Fruit fly (Drosophila melanogaster) Kc167 (cell line): ENCODE data around the gene CG5087.

ENCODE experiments used
- Myc ChIP-seq: fragments of >200 bp; optimal IDR thresholded peaks from 2 replicates; lab custom pipeline; 2017; ENCODE audit warnings: missing external identifiers
- Sin3A ChIP-seq: fragments of >200 bp; optimal IDR thresholded peaks from 2 replicates; lab custom pipeline; 2018; ENCODE audit warnings: missing external identifiers
- h ChIP-seq: fragments of >200 bp; optimal IDR thresholded peaks from 3 replicates; lab custom pipeline; 2018; ENCODE audit warnings: missing external identifiers
- insv ChIP-seq: fragments of >200 bp; optimal IDR thresholded peaks from 3 replicates; lab custom pipeline; 2018; ENCODE audit warnings: missing external identifiers
- psq ChIP-seq: fragments of >200 bp; optimal IDR thresholded peaks from 2 replicates; lab custom pipeline; 2017; ENCODE audit warnings: missing external identifiers
- ttk ChIP-seq: sonication (Bioruptor generic); optimal IDR thresholded peaks from 2 replicates; lab custom pipeline; 2017; ENCODE audit warnings: missing external identifiers

DNA sequence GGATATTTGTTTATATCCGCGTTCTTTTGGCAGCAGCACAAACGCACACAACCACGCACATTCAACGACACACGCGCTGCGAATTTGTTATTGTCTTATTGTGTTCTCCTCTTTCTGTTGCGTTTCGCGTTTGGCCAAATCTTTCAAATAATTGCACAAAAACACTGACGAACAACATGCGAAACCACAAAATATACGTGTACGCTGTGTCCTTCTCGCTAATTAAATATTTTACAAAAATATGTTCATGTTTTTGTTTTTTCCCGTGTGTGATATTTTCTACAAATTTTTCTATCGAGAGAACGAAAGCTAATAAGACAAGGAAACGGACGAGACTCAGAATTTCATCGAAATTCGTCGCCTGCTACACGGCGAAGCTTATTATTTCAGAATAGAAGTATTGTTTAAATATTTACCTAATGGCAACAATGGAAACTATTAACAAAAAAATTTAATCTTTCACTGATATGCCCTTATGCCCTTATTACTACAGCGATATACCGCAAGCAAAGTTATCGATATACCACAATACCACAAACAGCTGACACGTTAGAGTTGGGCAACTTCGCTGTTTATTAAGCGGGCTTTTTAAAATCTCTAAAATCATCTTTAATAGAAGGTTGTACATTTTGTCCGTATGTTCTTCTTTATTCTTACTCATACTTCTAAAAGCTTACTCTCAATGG, 43.9 kb upstream of the CG5087 start, which contains the start of the genes CG43783 and orb2:
- TF ChIP-seq psq (lab: Kevin White, UChicago) (no peak), ttk (no peak), h (no peak), insv (lab: Kevin White, UChicago) (no peak), Sin3A (no peak), Myc (lab: Kevin White, UChicago) (no peak)
